Worm (Caenorhabditis elegans) whole organism, L4 larva: ENCODE measurements around the gene dhc-3.

ENCODE experiments used
- F26F4.8 ChIP-seq: fragments of 200-800 bp; sonication (Bioruptor generic); conservative IDR thresholded peaks from 2 replicates; pipeline ENCODE4 v1.3.6; 2022; ENCODE audit warnings: missing genetic modification characterization, missing compliant biosample characterization
- R02D3.7 ChIP-seq: fragments of 150-350 bp; sonication (generic microtip); optimal IDR thresholded peaks from 3 replicates; lab custom pipeline; 2014; ENCODE audit warnings: missing biosample characterization, missing genetic modification characterization
- T26A8.4 ChIP-seq: fragments of 200-800 bp; sonication (Bioruptor generic); IDR thresholded peaks from 2 replicates; pipeline ENCODE4 v1.3.6; 2022; ENCODE audit warnings: missing genetic modification characterization, missing compliant biosample characterization
- aha-1 ChIP-seq: fragments of 150-350 bp; peaks from one replicate; lab custom pipeline; 2014; ENCODE audit warnings: missing biosample characterization, missing genetic modification characterization
- ama-1 ChIP-seq: fragments of 150-350 bp; optimal IDR thresholded peaks from 2 replicates; lab custom pipeline; 2014; ENCODE audit warnings: inconsistent platforms, mixed read lengths
- ceh-32 ChIP-seq: sonication (generic microtip); optimal IDR thresholded peaks from 2 replicates; lab custom pipeline; 2016; ENCODE audit warnings: mild to moderate bottlenecking, missing genetic modification characterization, missing compliant biosample characterization; ENCODE audit not compliant: poor library complexity
- daf-16 ChIP-seq, 3 experiments: sonication (generic microtip); optimal IDR thresholded peaks; 2 replicates each; lab custom pipeline; 2016 to 2017; ENCODE audit warnings: missing genetic modification characterization in 3 of 3, missing genetic modification reagents in 3 of 3, mild to moderate bottlenecking in 2 of 3, missing compliant biosample characterization in 2 of 3, missing biosample characterization in 1 of 3, moderate library complexity in 1 of 3
- daf-19 ChIP-seq: fragments of 200-800 bp; sonication (Bioruptor generic); conservative IDR thresholded peaks from 2 replicates; pipeline ENCODE4 v1.3.6; 2022; ENCODE audit warnings: missing genetic modification characterization, missing compliant biosample characterization
- daf-8 ChIP-seq: fragments of 200-800 bp; sonication (Bioruptor generic); IDR thresholded peaks from 2 replicates; pipeline ENCODE4 v1.3.6; 2022; ENCODE audit warnings: missing genetic modification characterization, missing compliant biosample characterization
- dpl-1 ChIP-seq: fragments of 150-350 bp; optimal IDR thresholded peaks from 2 replicates; lab custom pipeline; 2014; ENCODE audit warnings: missing biosample characterization, missing genetic modification reagents, missing genetic modification characterization
- duxl-1 ChIP-seq: sonication (generic microtip); optimal IDR thresholded peaks from 2 replicates; lab custom pipeline; 2016; ENCODE audit warnings: mild to moderate bottlenecking, missing genetic modification characterization, moderate library complexity, missing compliant biosample characterization; ENCODE audit not compliant: poor library complexity
- dve-1 ChIP-seq: sonication (generic microtip); optimal IDR thresholded peaks from 2 replicates; lab custom pipeline; 2017; ENCODE audit warnings: antibody characterized with exemption, mild to moderate bottlenecking, missing genetic modification characterization, missing compliant biosample characterization; ENCODE audit not compliant: insufficient read depth
- egl-27 ChIP-seq: sonication (generic microtip); optimal IDR thresholded peaks from 3 replicates; lab custom pipeline; 2017; ENCODE audit warnings: missing biosample characterization, missing genetic modification reagents, missing genetic modification characterization
- fos-1 ChIP-seq: fragments of 150-350 bp; optimal IDR thresholded peaks from 2 replicates; lab custom pipeline; 2014; ENCODE audit warnings: missing biosample characterization, missing genetic modification characterization
- gei-8 ChIP-seq: fragments of 200-800 bp; sonication (Bioruptor generic); optimal IDR thresholded peaks from 2 replicates; lab custom pipeline; 2018; ENCODE audit warnings: mild to moderate bottlenecking, missing genetic modification characterization, missing compliant biosample characterization
- hlh-11 ChIP-seq: fragments of 200-800 bp; sonication (Bioruptor generic); optimal IDR thresholded peaks from 2 replicates; lab custom pipeline; 2018; ENCODE audit warnings: mild to moderate bottlenecking, missing genetic modification characterization, missing compliant biosample characterization
- hmg-1.1 ChIP-seq: fragments of 200-800 bp; sonication (Bioruptor generic); IDR thresholded peaks from 2 replicates; pipeline ENCODE4 v1.3.6; 2022; ENCODE audit warnings: missing genetic modification reagents, missing genetic modification characterization, missing compliant biosample characterization
- lin-38 ChIP-seq: fragments of 200-800 bp; sonication (Bioruptor generic); IDR thresholded peaks from 2 replicates; pipeline ENCODE4 v1.3.6; 2022; ENCODE audit warnings: missing genetic modification reagents, missing genetic modification characterization, missing compliant biosample characterization
- mes-2 ChIP-seq: sonication (generic microtip); optimal IDR thresholded peaks from 2 replicates; lab custom pipeline; 2016; ENCODE audit warnings: missing genotype, mild to moderate bottlenecking, missing genetic modification characterization, missing compliant biosample characterization; ENCODE audit not compliant: poor library complexity, severe bottlenecking
- nhr-111 ChIP-seq: fragments of 200-800 bp; sonication (Bioruptor generic); optimal IDR thresholded peaks from 2 replicates; lab custom pipeline; 2018; ENCODE audit warnings: mild to moderate bottlenecking, missing genetic modification characterization, missing compliant biosample characterization
- nhr-41 ChIP-seq: fragments of 200-800 bp; sonication (Bioruptor generic); IDR thresholded peaks from 2 replicates; pipeline ENCODE4 v1.3.6; 2022; ENCODE audit warnings: missing genetic modification reagents, missing genetic modification characterization, missing compliant biosample characterization
- nhr-42 ChIP-seq: fragments of 200-800 bp; sonication (Bioruptor generic); IDR thresholded peaks from 2 replicates; pipeline ENCODE4 v1.3.6; 2022; ENCODE audit warnings: missing genetic modification characterization, missing compliant biosample characterization
- nhr-6 ChIP-seq: fragments of 150-350 bp; optimal IDR thresholded peaks from 2 replicates; lab custom pipeline; 2014; ENCODE audit warnings: missing biosample characterization, missing genetic modification characterization
- nhr-76 ChIP-seq: fragments of 150-350 bp; optimal IDR thresholded peaks from 2 replicates; lab custom pipeline; 2014; ENCODE audit warnings: missing biosample characterization, missing genetic modification characterization
- php-3 ChIP-seq: fragments of 200-800 bp; sonication (Bioruptor generic); IDR thresholded peaks from 2 replicates; pipeline ENCODE4 v1.3.6; 2022; ENCODE audit warnings: missing genetic modification reagents, missing genetic modification characterization, missing compliant biosample characterization
- rbr-2 ChIP-seq: sonication (generic microtip); optimal IDR thresholded peaks from 2 replicates; lab custom pipeline; 2016; ENCODE audit warnings: missing genotype, missing genetic modification characterization, missing compliant biosample characterization
- spr-1 ChIP-seq: sonication (generic microtip); optimal IDR thresholded peaks from 2 replicates; lab custom pipeline; 2016; ENCODE audit warnings: mild to moderate bottlenecking, missing genetic modification characterization, missing compliant biosample characterization
- unc-39 ChIP-seq: sonication (generic microtip); optimal IDR thresholded peaks from 2 replicates; lab custom pipeline; 2017; ENCODE audit warnings: missing biosample characterization, missing genetic modification characterization
- unc-62 ChIP-seq, 3 experiments: fragments of 150-350 bp in 1 of 3; sonication (generic microtip); optimal IDR thresholded peaks in 2 of 3; peaks in 1 of 3; 1 replicate in 1 of 3; 2 replicates in 2 of 3; lab custom pipeline; 2014 to 2017; ENCODE audit warnings: missing biosample characterization in 3 of 3, missing genetic modification characterization in 3 of 3, missing genetic modification reagents in 3 of 3, missing genotype in 1 of 3
- zfp-3 ChIP-seq: fragments of 200-800 bp; sonication (Bioruptor generic); conservative IDR thresholded peaks from 2 replicates; pipeline ENCODE4 v1.3.6; 2022; ENCODE audit warnings: missing genetic modification reagents, missing genetic modification characterization, missing compliant biosample characterization

dhc-3 gene

DNA sequence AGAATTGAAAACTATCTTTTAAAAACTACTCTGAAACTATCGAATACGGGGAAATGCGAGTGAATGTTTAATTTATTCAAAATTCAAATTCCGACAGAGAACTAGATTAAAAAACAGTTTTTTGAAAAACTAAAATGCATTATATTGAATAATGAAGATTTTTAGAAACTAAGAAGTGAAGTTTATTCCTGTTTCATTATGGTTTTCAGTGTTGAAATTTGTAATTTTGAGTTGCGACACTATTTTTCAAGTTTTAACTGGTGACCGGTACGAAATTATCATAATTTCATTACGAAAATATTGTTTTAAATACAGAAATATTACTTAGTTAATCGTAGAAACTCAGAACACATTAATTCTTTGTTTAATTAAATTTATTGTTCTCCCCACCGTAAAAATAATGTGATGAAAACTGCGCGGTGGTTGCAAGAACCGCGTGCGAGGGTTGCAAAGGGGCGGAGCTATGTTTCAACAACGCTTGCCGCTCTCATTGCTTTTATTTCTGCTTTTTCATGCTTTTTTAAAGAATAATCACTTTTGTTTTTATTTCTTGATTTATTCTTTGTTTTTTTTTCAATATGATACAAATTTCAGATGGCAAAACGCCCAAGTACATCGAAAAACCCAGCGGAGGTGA lies 37.5 kb downstream of the dhc-3 start, which contains the start of gene him-17:
him-17 (plus strand) TSS at position 595 of the 637 bp plus-strand sequence.
- TF ChIP-seq ceh-32 (tag; lab: Kevin White, UChicago) (no peak), rbr-2 (peak; percentile 7), R02D3.7 (tag; lab: Kevin White, UChicago) (no peak), nhr-76 (tag; lab: Kevin White, UChicago) (no peak), hmg-1.1 (peak; percentile 50; the same call in 1 of the 2 replicates), spr-1 (tag; lab: Kevin White, UChicago) (no peak), lin-38 (peak; percentile 34), hlh-11 (peak; percentile 32), fos-1 (tag; lab: Kevin White, UChicago) (no peak), nhr-111 (GFP tag; lab: Kevin White, UChicago) (no peak), daf-16 (GFP tag; optimal IDR thresholded peaks at IDR 0.05; lab: Kevin White, UChicago) (no peak), daf-16 (tag; optimal IDR thresholded peaks at IDR 0.05; lab: Kevin White, UChicago) (peak; percentile 36), mes-2 (peak; percentile 88), duxl-1 (tag; lab: Kevin White, UChicago) (peak; percentile 37), daf-19 (GFP tag; lab: Robert Waterston, UW) (0 out of 2 replicates have a peak, but pooled peaks have one; percentile 22), dve-1 (peak; percentile 62), daf-8 (GFP tag; lab: Robert Waterston, UW) (no peak), dpl-1 (GFP tag; lab: Kevin White, UChicago) (peak; percentile 25), aha-1 (peak; percentile 30), nhr-6 (tag; lab: Kevin White, UChicago) (peak; percentile 53)

DNA sequence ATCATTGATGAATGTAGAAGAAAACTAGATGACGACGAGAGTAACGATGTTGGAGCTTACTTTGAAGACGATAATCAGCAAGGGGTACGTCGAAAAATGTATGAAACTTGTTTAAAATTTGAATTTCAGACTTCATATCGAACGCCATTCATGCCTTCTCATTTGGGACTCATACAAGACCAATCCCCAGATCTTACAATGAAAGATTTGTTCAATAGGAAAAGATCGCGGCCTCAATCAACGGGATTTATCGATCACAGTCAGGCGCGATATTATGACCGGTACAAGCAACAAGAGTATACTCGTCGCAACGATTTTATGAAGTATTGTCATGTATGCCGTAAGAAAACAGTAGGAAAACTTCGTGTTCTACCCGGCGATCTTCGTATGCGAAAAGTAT lies 38.0 kb downstream of the dhc-3 start:
- no peak for TF ChIP-seq T26A8.4
- peak; percentile 17 for TF ChIP-seq aha-1
- TF ChIP-seq F26F4.8 (GFP tag; lab: Robert Waterston, UW): no peak
- no peak for TF ChIP-seq zfp-3 (GFP tag; lab: Robert Waterston, UW)
- TF ChIP-seq unc-62 (GFP tag; optimal IDR thresholded peaks at IDR 0.05 in 1 of 2; lab: Kevin White, UChicago): peak in 1 of 2 experiments; percentile 96
- no peak for TF ChIP-seq unc-62 (tag; optimal IDR thresholded peaks at IDR 0.05; lab: Kevin White, UChicago)

DNA sequence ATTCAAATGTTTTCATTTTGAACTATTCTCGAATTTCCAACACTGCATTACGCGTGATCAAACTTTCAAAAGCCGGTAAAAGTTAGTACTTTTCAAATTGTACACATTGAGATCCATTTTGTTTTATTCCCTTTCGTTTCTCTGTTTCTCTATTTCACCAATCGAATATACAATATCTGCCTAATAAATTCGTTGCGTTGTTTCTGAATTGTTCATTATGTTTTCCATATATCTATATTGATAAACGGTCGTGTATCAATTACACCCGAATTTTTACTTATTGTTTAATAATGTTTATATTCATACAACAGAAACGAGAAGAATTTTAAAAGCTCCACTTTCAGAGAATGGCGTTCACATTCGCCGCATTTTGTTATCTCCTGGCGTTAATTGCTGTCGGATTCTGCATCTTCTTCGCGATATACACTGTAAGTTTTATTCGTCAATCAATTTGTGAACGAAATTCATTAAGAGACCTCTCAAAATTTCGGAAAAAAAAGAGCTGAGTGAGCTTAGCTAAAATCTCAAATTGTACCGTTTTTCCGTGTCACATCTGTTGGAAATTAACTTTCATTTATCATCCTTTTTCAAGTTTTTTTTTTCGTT lies 41.3 kb downstream of the dhc-3 start, which contains the start of gene cni-1:
cni-1 (plus strand) TSS at position 345 of the 606 bp plus-strand sequence.
- TF ChIP-seq unc-39 (tag; lab: Kevin White, UChicago) (no peak), unc-62 (GFP tag; optimal IDR thresholded peaks at IDR 0.05 in 1 of 2; lab: Kevin White, UChicago) (peak in 1 of 2 experiments; percentile 95), unc-62 (tag; optimal IDR thresholded peaks at IDR 0.05; lab: Kevin White, UChicago) (no peak), php-3 (GFP tag; lab: Robert Waterston, UW) (no peak), daf-16 (GFP tag; optimal IDR thresholded peaks at IDR 0.05; lab: Kevin White, UChicago) (no peak), daf-16 (tag; optimal IDR thresholded peaks at IDR 0.05; lab: Kevin White, UChicago) (no peak), nhr-76 (tag; lab: Kevin White, UChicago) (no peak), egl-27 (no peak), ama-1 (lab: Kevin White, UChicago) (peak; percentile 52), gei-8 (GFP tag; lab: Kevin White, UChicago) (no peak)

DNA sequence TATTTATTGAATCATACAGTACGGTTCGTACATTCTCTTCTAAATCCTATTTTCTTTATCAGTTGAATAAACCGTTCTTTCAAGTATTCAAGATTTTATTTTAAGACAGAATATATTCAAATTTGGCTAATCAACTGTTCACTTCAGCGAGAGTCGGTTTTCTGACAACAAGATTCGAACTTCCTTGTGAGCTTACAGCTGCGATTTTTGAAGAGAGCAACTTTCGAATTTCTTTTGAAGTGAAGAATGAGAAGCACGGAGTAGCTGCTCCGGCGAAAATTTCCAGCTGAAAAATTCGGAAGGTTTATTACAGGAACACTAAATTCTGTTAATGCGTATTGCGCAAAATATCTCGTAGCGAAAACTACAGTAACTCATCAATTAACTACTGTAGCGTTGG lies 42.7 kb downstream of the dhc-3 start:
- TF ChIP-seq aha-1 (peak; percentile 77), nhr-41 (GFP tag; lab: Robert Waterston, UW) (no peak)

DNA sequence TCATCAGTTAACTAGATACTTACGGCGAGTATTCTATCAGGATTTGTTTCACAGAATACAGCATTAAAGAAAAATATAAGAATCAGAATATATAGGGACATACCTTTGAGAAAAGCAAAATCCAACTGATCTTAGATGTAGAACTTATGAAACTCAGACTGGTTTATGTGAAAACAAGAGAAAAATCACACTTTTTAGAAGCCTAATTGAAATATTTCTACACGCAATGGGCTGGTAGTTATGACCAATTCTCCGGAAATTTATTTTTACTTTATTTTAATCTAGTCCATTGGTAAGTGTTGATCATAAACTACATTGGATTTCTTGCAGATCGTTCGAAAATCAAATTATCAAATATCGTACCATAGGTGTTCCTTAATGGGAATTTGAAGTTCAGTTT lies 45.4 kb downstream of the dhc-3 start, which contains the start of gene T09E8.4:
T09E8.4 (minus strand) TSS at position 101 of the 400 bp plus-strand sequence.
- no peak for TF ChIP-seq nhr-42 (GFP tag; lab: Robert Waterston, UW)
